Worm (Caenorhabditis elegans) whole organism, L4 larva: ENCODE measurements around the gene lin-2.
A peak's percentile ranks its signal among the peaks of the same experiment; 100 is the strongest.

Experiments used
- F10B5.3 ChIP-seq: sonication (generic microtip); optimal IDR thresholded peaks from 2 replicates; lab custom pipeline; 2016; ENCODE audit warnings: mild to moderate bottlenecking, missing genetic modification characterization, missing compliant biosample characterization
- ZK546.5 ChIP-seq, 2 experiments: sonication (generic microtip); optimal IDR thresholded peaks; 2 replicates each; lab custom pipeline; 2017; ENCODE audit warnings: missing biosample characterization in 2 of 2, missing genetic modification characterization in 2 of 2
- ceh-20 ChIP-seq: fragments of 200-800 bp; sonication (Bioruptor generic); IDR thresholded peaks from 2 replicates; pipeline ENCODE4 v1.3.6; 2022; ENCODE audit warnings: missing genetic modification reagents, missing genetic modification characterization, missing compliant biosample characterization
- ceh-44 ChIP-seq: fragments of 200-800 bp; sonication (Bioruptor generic); IDR thresholded peaks from 2 replicates; pipeline ENCODE4 v1.3.6; 2022; ENCODE audit warnings: missing genetic modification reagents, missing genetic modification characterization, missing compliant biosample characterization
- ceh-82 ChIP-seq: sonication (generic microtip); optimal IDR thresholded peaks from 2 replicates; lab custom pipeline; 2017; ENCODE audit warnings: missing biosample characterization, missing genetic modification characterization
- daf-16 ChIP-seq, 3 experiments: sonication (generic microtip); optimal IDR thresholded peaks; 2 replicates each; lab custom pipeline; 2016 to 2017; ENCODE audit warnings: missing genetic modification characterization in 3 of 3, missing genetic modification reagents in 3 of 3, mild to moderate bottlenecking in 2 of 3, missing compliant biosample characterization in 2 of 3, missing biosample characterization in 1 of 3, moderate library complexity in 1 of 3
- dmd-6 ChIP-seq: fragments of 200-800 bp; sonication (Bioruptor generic); IDR thresholded peaks from 2 replicates; pipeline ENCODE4 v1.3.6; 2022; ENCODE audit warnings: missing genetic modification reagents, missing genetic modification characterization, missing compliant biosample characterization
- dmd-8 ChIP-seq: fragments of 200-800 bp; sonication (Bioruptor generic); IDR thresholded peaks from 2 replicates; pipeline ENCODE4 v1.3.6; 2022; ENCODE audit warnings: missing genetic modification characterization, missing compliant biosample characterization
- dpl-1 ChIP-seq: fragments of 150-350 bp; optimal IDR thresholded peaks from 2 replicates; lab custom pipeline; 2014; ENCODE audit warnings: missing biosample characterization, missing genetic modification reagents, missing genetic modification characterization
- dve-1 ChIP-seq: sonication (generic microtip); optimal IDR thresholded peaks from 2 replicates; lab custom pipeline; 2017; ENCODE audit warnings: antibody characterized with exemption, mild to moderate bottlenecking, missing genetic modification characterization, missing compliant biosample characterization; ENCODE audit not compliant: insufficient read depth
- egl-43 ChIP-seq: fragments of 200-800 bp; sonication (Bioruptor generic); IDR thresholded peaks from 2 replicates; pipeline ENCODE4 v1.3.6; 2022; ENCODE audit warnings: missing genetic modification reagents, missing genetic modification characterization, missing compliant biosample characterization
- hif-1 ChIP-seq, 2 experiments: sonication (generic microtip); optimal IDR thresholded peaks; 2 replicates each; lab custom pipeline; 2016 to 2017; ENCODE audit warnings: missing compliant biosample characterization in 2 of 2, missing genetic modification characterization in 2 of 2, missing genetic modification reagents in 2 of 2, missing genotype in 2 of 2, mild to moderate bottlenecking in 1 of 2
- hlh-11 ChIP-seq: fragments of 200-800 bp; sonication (Bioruptor generic); optimal IDR thresholded peaks from 2 replicates; lab custom pipeline; 2018; ENCODE audit warnings: mild to moderate bottlenecking, missing genetic modification characterization, missing compliant biosample characterization
- hlh-30 ChIP-seq: sonication (generic microtip); optimal IDR thresholded peaks from 2 replicates; lab custom pipeline; 2017; ENCODE audit warnings: antibody characterized with exemption, mild to moderate bottlenecking, missing genetic modification characterization, missing compliant biosample characterization; ENCODE audit not compliant: insufficient read depth
- hmg-1.1 ChIP-seq: fragments of 200-800 bp; sonication (Bioruptor generic); IDR thresholded peaks from 2 replicates; pipeline ENCODE4 v1.3.6; 2022; ENCODE audit warnings: missing genetic modification reagents, missing genetic modification characterization, missing compliant biosample characterization
- lin-1 ChIP-seq: fragments of 200-800 bp; sonication (Bioruptor generic); IDR thresholded peaks from 2 replicates; pipeline ENCODE4 v1.3.6; 2022; ENCODE audit warnings: missing genetic modification reagents, missing genetic modification characterization, missing compliant biosample characterization
- lsy-2 ChIP-seq, 2 experiments: fragments of 150-350 bp in 1 of 2; sonication (generic microtip) in 1 of 2; optimal IDR thresholded peaks; 2 replicates each; lab custom pipeline; 2014 to 2017; ENCODE audit warnings: missing biosample characterization in 2 of 2, missing genetic modification characterization in 2 of 2
- madf-5 ChIP-seq, 2 experiments: fragments of 200-800 bp; sonication (Bioruptor generic); IDR thresholded peaks; 2 replicates each; pipeline ENCODE4 v1.3.6; 2022; ENCODE audit warnings: missing compliant biosample characterization in 2 of 2, missing genetic modification characterization in 2 of 2
- madf-9 ChIP-seq: fragments of 200-800 bp; sonication (Bioruptor generic); conservative IDR thresholded peaks from 2 replicates; pipeline ENCODE4 v1.3.6; 2022; ENCODE audit warnings: missing genetic modification reagents, missing genetic modification characterization, missing compliant biosample characterization
- mes-2 ChIP-seq: sonication (generic microtip); optimal IDR thresholded peaks from 2 replicates; lab custom pipeline; 2016; ENCODE audit warnings: missing genotype, mild to moderate bottlenecking, missing genetic modification characterization, missing compliant biosample characterization; ENCODE audit not compliant: poor library complexity, severe bottlenecking
- mxl-2 ChIP-seq: fragments of 200-800 bp; sonication (Bioruptor generic); conservative IDR thresholded peaks from 2 replicates; pipeline ENCODE4 v1.3.6; 2022; ENCODE audit warnings: missing genetic modification reagents, missing genetic modification characterization, missing compliant biosample characterization
- mxl-3 ChIP-seq: fragments of 200-800 bp; sonication (Bioruptor generic); optimal IDR thresholded peaks from 2 replicates; lab custom pipeline; 2018; ENCODE audit warnings: mild to moderate bottlenecking, missing genetic modification characterization, missing compliant biosample characterization
- nhr-102 ChIP-seq: sonication (generic microtip); optimal IDR thresholded peaks from 2 replicates; lab custom pipeline; 2016; ENCODE audit warnings: mild to moderate bottlenecking, missing genetic modification characterization, moderate library complexity, missing compliant biosample characterization
- nhr-11 ChIP-seq: fragments of 150-350 bp; optimal IDR thresholded peaks from 2 replicates; lab custom pipeline; 2014; ENCODE audit warnings: missing biosample characterization, missing genetic modification characterization
- nhr-111 ChIP-seq: fragments of 200-800 bp; sonication (Bioruptor generic); optimal IDR thresholded peaks from 2 replicates; lab custom pipeline; 2018; ENCODE audit warnings: mild to moderate bottlenecking, missing genetic modification characterization, missing compliant biosample characterization
- nhr-237 ChIP-seq: sonication (generic microtip); optimal IDR thresholded peaks from 2 replicates; lab custom pipeline; 2017; ENCODE audit warnings: missing biosample characterization, missing genetic modification characterization
- nhr-25 ChIP-seq: sonication (generic microtip); optimal IDR thresholded peaks from 2 replicates; lab custom pipeline; 2017; ENCODE audit warnings: missing genetic modification characterization, mild to moderate bottlenecking, missing compliant biosample characterization, antibody characterized with exemption, moderate library complexity, borderline replicate concordance; ENCODE audit not compliant: insufficient read depth
- nhr-28 ChIP-seq: fragments of 150-350 bp; optimal IDR thresholded peaks from 2 replicates; lab custom pipeline; 2014; ENCODE audit warnings: missing biosample characterization, missing genetic modification characterization
- nhr-6 ChIP-seq: fragments of 150-350 bp; optimal IDR thresholded peaks from 2 replicates; lab custom pipeline; 2014; ENCODE audit warnings: missing biosample characterization, missing genetic modification characterization
- nhr-76 ChIP-seq: fragments of 150-350 bp; optimal IDR thresholded peaks from 2 replicates; lab custom pipeline; 2014; ENCODE audit warnings: missing biosample characterization, missing genetic modification characterization
- nhr-77 ChIP-seq: fragments of 150-350 bp; optimal IDR thresholded peaks from 2 replicates; lab custom pipeline; 2014; ENCODE audit warnings: missing biosample characterization, missing genetic modification characterization
- php-3 ChIP-seq: fragments of 200-800 bp; sonication (Bioruptor generic); IDR thresholded peaks from 2 replicates; pipeline ENCODE4 v1.3.6; 2022; ENCODE audit warnings: missing genetic modification reagents, missing genetic modification characterization, missing compliant biosample characterization
- rbr-2 ChIP-seq: sonication (generic microtip); optimal IDR thresholded peaks from 2 replicates; lab custom pipeline; 2016; ENCODE audit warnings: missing genotype, missing genetic modification characterization, missing compliant biosample characterization
- saeg-2 ChIP-seq: fragments of 200-800 bp; sonication (Bioruptor generic); IDR thresholded peaks from 2 replicates; pipeline ENCODE4 v1.3.6; 2022; ENCODE audit warnings: missing genetic modification reagents, missing genetic modification characterization, missing compliant biosample characterization
- sdz-12 ChIP-seq: fragments of 200-800 bp; sonication (Bioruptor generic); optimal IDR thresholded peaks from 2 replicates; lab custom pipeline; 2018; ENCODE audit warnings: mild to moderate bottlenecking, missing genetic modification characterization, missing compliant biosample characterization
- set-16 ChIP-seq: fragments of 200-800 bp; sonication (Bioruptor generic); IDR thresholded peaks from 2 replicates; pipeline ENCODE4 v1.3.6; 2022; ENCODE audit warnings: missing genetic modification reagents, missing genetic modification characterization, missing compliant biosample characterization
- spr-1 ChIP-seq: sonication (generic microtip); optimal IDR thresholded peaks from 2 replicates; lab custom pipeline; 2016; ENCODE audit warnings: mild to moderate bottlenecking, missing genetic modification characterization, missing compliant biosample characterization
- tra-1 ChIP-seq: fragments of 200-800 bp; sonication (Bioruptor generic); IDR thresholded peaks from 2 replicates; pipeline ENCODE4 v1.3.6; 2022; ENCODE audit warnings: missing genetic modification reagents, missing genetic modification characterization, missing compliant biosample characterization
- unc-62 ChIP-seq, 3 experiments: fragments of 150-350 bp in 1 of 3; sonication (generic microtip); optimal IDR thresholded peaks in 2 of 3; peaks in 1 of 3; 1 replicate in 1 of 3; 2 replicates in 2 of 3; lab custom pipeline; 2014 to 2017; ENCODE audit warnings: missing biosample characterization in 3 of 3, missing genetic modification characterization in 3 of 3, missing genetic modification reagents in 3 of 3, missing genotype in 1 of 3

Gene lin-2

DNA sequence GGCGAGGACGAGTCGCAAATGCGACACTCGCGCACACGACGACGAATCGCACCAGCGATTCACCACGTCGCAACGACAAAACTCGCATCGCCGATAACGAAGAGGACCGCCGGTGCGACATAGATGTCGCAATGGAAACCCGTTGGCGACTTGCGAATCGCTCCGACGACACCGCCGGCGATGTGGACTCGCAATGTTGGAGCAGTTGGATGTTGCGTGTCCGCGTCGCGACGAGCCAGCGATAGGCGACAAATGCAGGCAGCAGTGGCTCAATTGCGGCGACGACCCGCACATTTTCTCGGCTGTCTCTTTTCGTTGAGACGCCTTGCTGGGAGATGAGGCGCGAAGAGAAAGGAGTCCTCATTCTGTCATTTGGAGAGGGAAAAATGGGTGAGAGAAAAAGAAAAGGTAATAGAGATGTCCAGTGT, 38.3 kb upstream of the lin-2 start (continued):
- TF ChIP-seq ceh-82 (tag; lab: Kevin White, UChicago): no peak
- 0 out of 2 replicates have a peak, but pooled peaks have one; percentile 57 for TF ChIP-seq tra-1
- peak; percentile 46; the same call in 1 of the 2 replicates for TF ChIP-seq ceh-20 (GFP tag; lab: Robert Waterston, UW)
- TF ChIP-seq nhr-102: peak; percentile 31
- TF ChIP-seq nhr-237: no peak
- TF ChIP-seq mes-2 (tag; lab: Kevin White, UChicago): peak; percentile 61
- peak; percentile 15 for TF ChIP-seq nhr-28 (tag; lab: Kevin White, UChicago)
- 0 out of 2 replicates have a peak, but pooled peaks have one; percentile 26 for TF ChIP-seq saeg-2 (GFP tag; lab: Robert Waterston, UW)
- TF ChIP-seq nhr-11 (tag; lab: Kevin White, UChicago): peak; percentile 2
- TF ChIP-seq set-16 (GFP tag; lab: Robert Waterston, UW): peak; percentile 93
- no peak for TF ChIP-seq nhr-77 (tag; lab: Kevin White, UChicago)
- no peak for TF ChIP-seq dpl-1 (GFP tag; lab: Kevin White, UChicago)
- peak in 1 of 2 experiments; percentile 67 for TF ChIP-seq hif-1 (tag; optimal IDR thresholded peaks at IDR 0.05; lab: Kevin White, UChicago)
- no peak for TF ChIP-seq daf-16 (GFP tag; optimal IDR thresholded peaks at IDR 0.05; lab: Kevin White, UChicago)
- TF ChIP-seq daf-16 (tag; optimal IDR thresholded peaks at IDR 0.05; lab: Kevin White, UChicago): peak; percentile 4
- peak; percentile 73; the same call in 1 of the 2 replicates for TF ChIP-seq egl-43 (GFP tag; lab: Robert Waterston, UW)
- TF ChIP-seq php-3 (GFP tag; lab: Robert Waterston, UW): 0 out of 2 replicates have a peak, but pooled peaks have one; percentile 8
- peak; percentile 52 for TF ChIP-seq dve-1 (tag; lab: Kevin White, UChicago)
- 0 out of 2 replicates have a peak, but pooled peaks have one; percentile 53 for TF ChIP-seq madf-9
- peak; percentile 47 for TF ChIP-seq mxl-3 (GFP tag; lab: Kevin White, UChicago)
- TF ChIP-seq rbr-2: peak; percentile 70

DNA sequence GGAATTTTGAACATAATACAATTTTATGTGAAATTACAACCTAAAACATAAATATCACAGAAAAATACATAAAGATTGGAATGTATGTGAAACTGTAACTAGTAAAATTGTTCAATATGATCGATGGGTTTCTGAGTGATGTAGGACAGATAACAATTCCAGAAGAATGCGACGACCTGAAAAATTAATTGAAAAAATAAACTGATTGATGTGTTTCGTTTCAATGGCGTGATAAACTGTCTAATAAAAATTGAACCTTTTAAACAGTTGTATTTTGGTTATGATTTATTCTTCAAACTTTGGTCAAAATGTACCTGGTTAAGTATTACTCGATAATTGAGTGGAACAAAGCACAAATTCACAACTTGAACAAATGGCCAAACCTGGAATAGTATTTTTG, 37.4 kb upstream of the lin-2 start:
- TF ChIP-seq nhr-77 (tag; lab: Kevin White, UChicago): no peak
- TF ChIP-seq hmg-1.1 (GFP tag; lab: Robert Waterston, UW): no peak
- no peak for TF ChIP-seq rbr-2
- TF ChIP-seq unc-62 (GFP tag; optimal IDR thresholded peaks at IDR 0.05 in 1 of 2; lab: Kevin White, UChicago): no peak
- no peak for TF ChIP-seq unc-62 (tag; optimal IDR thresholded peaks at IDR 0.05; lab: Kevin White, UChicago)
- no peak for TF ChIP-seq spr-1
- no peak for TF ChIP-seq ceh-44 (GFP tag; lab: Robert Waterston, UW)
- peak; percentile 59 for TF ChIP-seq dmd-6 (GFP tag; lab: Robert Waterston, UW)
- TF ChIP-seq madf-5 (GFP tag; IDR thresholded peaks at IDR 0.05; lab: Robert Waterston, UW): no peak
- no peak for TF ChIP-seq ceh-82 (tag; lab: Kevin White, UChicago)
- TF ChIP-seq nhr-111 (GFP tag; lab: Kevin White, UChicago): no peak
- no peak for TF ChIP-seq nhr-25 (tag; lab: Kevin White, UChicago)
- TF ChIP-seq tra-1: no peak
- TF ChIP-seq ceh-20 (GFP tag; lab: Robert Waterston, UW): no peak
- TF ChIP-seq php-3 (GFP tag; lab: Robert Waterston, UW): 0 out of 2 replicates have a peak, but pooled peaks have one; percentile 18
- TF ChIP-seq ZK546.5 (tag; optimal IDR thresholded peaks at IDR 0.05; lab: Kevin White, UChicago): no peak
- TF ChIP-seq nhr-76 (tag; lab: Kevin White, UChicago): peak; percentile 10

DNA sequence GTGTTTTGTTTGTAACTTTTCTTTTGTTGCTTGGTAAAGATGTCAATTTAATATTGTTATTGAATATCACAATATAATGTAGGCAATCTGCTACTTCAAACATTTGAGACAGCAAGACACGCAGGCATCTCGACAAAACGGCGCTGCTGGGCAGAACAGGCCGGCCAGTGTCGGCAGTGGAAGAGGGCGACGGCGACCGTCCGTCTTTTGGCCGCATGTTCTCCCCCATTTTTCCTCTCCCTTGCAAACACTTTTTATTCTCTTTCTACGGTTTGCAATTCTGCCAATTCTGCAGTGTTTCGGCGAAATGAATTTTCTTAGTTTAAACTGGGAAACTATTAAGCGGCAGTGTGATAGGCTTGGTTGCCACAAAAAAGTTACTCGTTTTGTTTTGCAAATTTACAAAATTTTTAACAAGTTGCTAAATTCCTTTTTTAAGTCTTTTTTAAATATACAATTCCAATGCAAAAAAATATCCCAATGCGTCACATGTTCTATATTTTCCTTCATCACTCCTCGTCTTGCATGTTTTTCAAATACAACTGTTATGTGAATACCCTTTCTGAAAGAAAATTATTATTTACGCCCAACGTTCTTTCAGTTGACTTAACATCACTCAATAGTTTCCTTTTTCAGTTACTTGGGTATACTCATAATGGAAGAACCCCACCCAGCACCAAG, 35.6 kb upstream of the lin-2 start, which contains the start of gene T18D3.6:
TSS of gene T18D3.6 (plus strand) at position 631 of the 681 bp plus-strand sequence.
- peak; percentile 84 for TF ChIP-seq mxl-3 (GFP tag; lab: Kevin White, UChicago)
- no peak for TF ChIP-seq F10B5.3 (tag; lab: Kevin White, UChicago)
- peak; percentile 31; the same call in 1 of the 2 replicates for TF ChIP-seq dmd-6 (GFP tag; lab: Robert Waterston, UW)
- TF ChIP-seq nhr-11 (tag; lab: Kevin White, UChicago): no peak
- TF ChIP-seq dmd-8 (GFP tag; lab: Robert Waterston, UW): no peak
- TF ChIP-seq hlh-30 (tag; lab: Kevin White, UChicago): peak; percentile 11
- peak; percentile 28 for TF ChIP-seq mes-2 (tag; lab: Kevin White, UChicago)
- TF ChIP-seq hif-1 (tag; optimal IDR thresholded peaks at IDR 0.05; lab: Kevin White, UChicago): peak in 1 of 2 experiments; percentile 9
- peak in 1 of 2 experiments; percentile 72 for TF ChIP-seq unc-62 (GFP tag; optimal IDR thresholded peaks at IDR 0.05 in 1 of 2; lab: Kevin White, UChicago)
- TF ChIP-seq unc-62 (tag; optimal IDR thresholded peaks at IDR 0.05; lab: Kevin White, UChicago): no peak
- no peak for TF ChIP-seq dpl-1 (GFP tag; lab: Kevin White, UChicago)
- no peak for TF ChIP-seq ceh-82 (tag; lab: Kevin White, UChicago)
- peak in 1 of 2 experiments; percentile 11 for TF ChIP-seq lsy-2 (tag; optimal IDR thresholded peaks at IDR 0.05; lab: Kevin White, UChicago)
- peak; percentile 33 for TF ChIP-seq nhr-28 (tag; lab: Kevin White, UChicago)
- no peak for TF ChIP-seq sdz-12 (GFP tag; lab: Kevin White, UChicago)
- TF ChIP-seq set-16 (GFP tag; lab: Robert Waterston, UW): peak; percentile 47
- 0 out of 2 replicates have a peak, but pooled peaks have one; percentile 51 for TF ChIP-seq egl-43 (GFP tag; lab: Robert Waterston, UW)
- TF ChIP-seq madf-5 (GFP tag; IDR thresholded peaks at IDR 0.05; lab: Robert Waterston, UW): no peak
- TF ChIP-seq nhr-77 (tag; lab: Kevin White, UChicago): no peak
- TF ChIP-seq lin-1 (GFP tag; lab: Robert Waterston, UW): no peak
- TF ChIP-seq hmg-1.1 (GFP tag; lab: Robert Waterston, UW): peak; percentile 52
- no peak for TF ChIP-seq daf-16 (GFP tag; optimal IDR thresholded peaks at IDR 0.05; lab: Kevin White, UChicago)
- TF ChIP-seq daf-16 (tag; optimal IDR thresholded peaks at IDR 0.05; lab: Kevin White, UChicago): peak; percentile 39
- no peak for TF ChIP-seq mxl-2 (GFP tag; lab: Robert Waterston, UW)
- TF ChIP-seq nhr-6 (tag; lab: Kevin White, UChicago): peak; percentile 41
- TF ChIP-seq hlh-11 (tag; lab: Kevin White, UChicago): peak; percentile 51
